Fruit fly (Drosophila melanogaster): Measurements from ENCODE around the gene Rab9.

The Rab9 gene

dm6 chr2L:19454070-19454751, 21.8 kb downstream of the Rab9 start, which contains the start of gene CG10026:
TSS of gene CG10026 (plus strand) at chr2L:19454256.
- TF ChIP-seq CG17801 (GFP tag; optimal IDR thresholded peaks at IDR 0.05; ENCODE audit: partially characterized antibody), result no peak

dm6 chr2L:19455209-19455608, 22.8 kb downstream of the Rab9 start:
- no peak for TF ChIP-seq CG17801 (GFP tag; optimal IDR thresholded peaks at IDR 0.05; ENCODE audit: partially characterized antibody)

- TF ChIP-seq CG17801 (GFP tag; optimal IDR thresholded peaks at IDR 0.05; ENCODE audit: partially characterized antibody), result no peak
Observed at dm6 chr2L:19455723-19456122, 23.3 kb downstream of the Rab9 start.

- no peak for TF ChIP-seq CG17801 (GFP tag; optimal IDR thresholded peaks at IDR 0.05; ENCODE audit: partially characterized antibody)
Observed at dm6 chr2L:19457890-19458580, 25.7 kb downstream of the Rab9 start.

dm6 chr2L:19459404-19459803, 27.0 kb downstream of the Rab9 start:
- TF ChIP-seq CG17801 (GFP tag; optimal IDR thresholded peaks at IDR 0.05; ENCODE audit: partially characterized antibody), result no peak

- TF ChIP-seq CG17801 (GFP tag; optimal IDR thresholded peaks at IDR 0.05; ENCODE audit: partially characterized antibody), result no peak
Observed at dm6 chr2L:19462898-19463297, 30.5 kb downstream of the Rab9 start.

- TF ChIP-seq CG17801 (GFP tag; optimal IDR thresholded peaks at IDR 0.05; ENCODE audit: partially characterized antibody), result no peak
Observed at dm6 chr2L:19463405-19463804, 31.0 kb downstream of the Rab9 start.

- no peak for TF ChIP-seq CG17801 (GFP tag; optimal IDR thresholded peaks at IDR 0.05; ENCODE audit: partially characterized antibody)
Observed at dm6 chr2L:19463824-19464317, 31.5 kb downstream of the Rab9 start, which contains the start of gene tj. TSS of gene tj (plus strand) at chr2L:19464267.

dm6 chr2L:19469090-19469489, 36.7 kb downstream of the Rab9 start:
- no peak for TF ChIP-seq CG17801 (GFP tag; optimal IDR thresholded peaks at IDR 0.05; ENCODE audit: partially characterized antibody)

dm6 chr2L:19469751-19470150, 37.4 kb downstream of the Rab9 start:
- no peak for TF ChIP-seq CG17801 (GFP tag; optimal IDR thresholded peaks at IDR 0.05; ENCODE audit: partially characterized antibody)

- peak; percentile 86 for TF ChIP-seq CG17801 (GFP tag; optimal IDR thresholded peaks at IDR 0.05; ENCODE audit: partially characterized antibody)
Observed at dm6 chr2L:19472256-19472655, 39.9 kb downstream of the Rab9 start.

- TF ChIP-seq CG17801 (GFP tag; optimal IDR thresholded peaks at IDR 0.05; ENCODE audit: partially characterized antibody), result no peak
Observed at dm6 chr2L:19473397-19474009, 41.1 kb downstream of the Rab9 start.

- no peak for TF ChIP-seq CG17801 (GFP tag; optimal IDR thresholded peaks at IDR 0.05; ENCODE audit: partially characterized antibody)
Observed at dm6 chr2L:19479249-19479984, 47.0 kb downstream of the Rab9 start.

- no peak for TF ChIP-seq CG17801 (GFP tag; optimal IDR thresholded peaks at IDR 0.05; ENCODE audit: partially characterized antibody)
Observed at dm6 chr2L:19480406-19481334, 48.3 kb downstream of the Rab9 start.
